Worm (Caenorhabditis elegans) whole organism, L2 larva: Measurements from ENCODE around the gene acp-1.

Experiments used
- elt-3 ChIP-seq: sonication (generic microtip); optimal IDR thresholded peaks from 2 replicates; lab custom pipeline; 2017; ENCODE audit warnings: missing biosample characterization, missing genetic modification characterization
- fos-1 ChIP-seq: fragments of 150-350 bp; optimal IDR thresholded peaks from 2 replicates; lab custom pipeline; 2014; ENCODE audit warnings: missing biosample characterization, missing genetic modification characterization
- lin-39 ChIP-seq: fragments of 150-350 bp; optimal IDR thresholded peaks from 2 replicates; lab custom pipeline; 2014; ENCODE audit warnings: missing biosample characterization, missing genetic modification reagents, missing genetic modification characterization

DNA sequence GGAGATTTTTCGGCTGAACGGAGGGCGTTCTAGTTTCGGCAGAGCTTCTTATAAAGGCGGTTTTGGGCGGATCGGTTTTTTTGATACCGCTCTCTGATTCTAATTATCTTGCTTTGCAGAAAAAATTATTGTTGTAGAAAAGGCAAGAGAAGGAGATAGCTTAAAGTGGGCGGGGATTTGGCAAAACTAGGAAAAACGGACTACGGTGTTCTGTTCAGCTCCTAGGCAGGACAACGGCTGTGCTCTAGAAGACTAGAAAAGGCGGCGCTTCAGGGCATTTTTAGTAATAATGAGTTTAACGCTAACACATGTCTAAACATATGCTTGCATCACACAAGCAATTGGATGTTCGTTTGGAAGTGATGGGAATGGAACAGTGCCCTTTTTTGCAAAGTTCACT is 33.8 kb upstream of the acp-1 start, which contains the start of gene C04F6.7:
- no peak for TF ChIP-seq fos-1 (tag; lab: Kevin White, UChicago)
- no peak for TF ChIP-seq elt-3 (tag; lab: Kevin White, UChicago)
- TF ChIP-seq lin-39, result no peak
